Fruit fly (Drosophila melanogaster) whole organism, wandering third instar larva: Measurements from ENCODE around the gene Proc.
A peak's percentile ranks its signal among the peaks of the same experiment; 100 is the strongest.

Experiments
- Abd-B ChIP-seq: fragments of >200 bp; optimal IDR thresholded peaks from 2 replicates; lab custom pipeline; 2017; ENCODE audit warnings: missing biosample characterization, missing genetic modification characterization
- CG32264 ChIP-seq: fragments of 200-800 bp; sonication (Bioruptor generic); optimal IDR thresholded peaks from 2 replicates; lab custom pipeline; 2016; ENCODE audit warnings: missing biosample characterization, missing genetic modification characterization
- CG9705 ChIP-seq: fragments of 200-800 bp; sonication (Bioruptor generic); optimal IDR thresholded peaks from 2 replicates; lab custom pipeline; 2018; ENCODE audit warnings: missing biosample characterization, mild to moderate bottlenecking, missing genetic modification characterization
- CrebA ChIP-seq: fragments of 200-800 bp; sonication (Bioruptor generic); optimal IDR thresholded peaks from 2 replicates; lab custom pipeline; 2016; ENCODE audit warnings: missing biosample characterization, mild to moderate bottlenecking, missing genetic modification characterization, borderline replicate concordance
- Dfd ChIP-seq: fragments of >200 bp; optimal IDR thresholded peaks from 2 replicates; lab custom pipeline; 2017; ENCODE audit warnings: missing biosample characterization, missing genetic modification characterization
- Dif ChIP-seq: fragments of 200-275, 200-300 bp; sonication (Bioruptor generic); optimal IDR thresholded peaks from 2 replicates; lab custom pipeline; 2018; ENCODE audit warnings: missing biosample characterization, missing genetic modification characterization; ENCODE audit not compliant: partially characterized antibody
- GATAd ChIP-seq: sonication (Bioruptor generic); optimal IDR thresholded peaks from 2 replicates; lab custom pipeline; 2016; ENCODE audit warnings: missing biosample characterization, missing genetic modification characterization
- HLH106 ChIP-seq: fragments of 200-800 bp; optimal IDR thresholded peaks from 3 replicates; lab custom pipeline; 2019; ENCODE audit warnings: missing biosample characterization, mild to moderate bottlenecking, missing genetic modification characterization, moderate library complexity
- Hnf4 ChIP-seq: fragments of 200-800 bp; sonication (Bioruptor generic); optimal IDR thresholded peaks from 2 replicates; lab custom pipeline; 2016; ENCODE audit warnings: missing biosample characterization, mild to moderate bottlenecking, missing genetic modification characterization
- Hr78 ChIP-seq: fragments of >200 bp; optimal IDR thresholded peaks from 2 replicates; lab custom pipeline; 2017; ENCODE audit warnings: missing biosample characterization, missing genetic modification characterization
- Hr83 ChIP-seq: fragments of 200-300 bp; sonication (Bioruptor generic); optimal IDR thresholded peaks from 2 replicates; lab custom pipeline; 2016; ENCODE audit warnings: missing biosample characterization, mild to moderate bottlenecking, missing genetic modification characterization, moderate library complexity; ENCODE audit not compliant: poor library complexity, severe bottlenecking
- Jra ChIP-seq: sonication (Bioruptor generic); optimal IDR thresholded peaks from 2 replicates; lab custom pipeline; 2016; ENCODE audit warnings: missing biosample characterization, missing genetic modification characterization
- Mio ChIP-seq: sonication (Bioruptor generic); optimal IDR thresholded peaks from 2 replicates; lab custom pipeline; 2016; ENCODE audit warnings: missing biosample characterization, missing genetic modification characterization
- Myc ChIP-seq: fragments of >200 bp; optimal IDR thresholded peaks from 2 replicates; lab custom pipeline; 2017
- OdsH ChIP-seq: fragments of 200-800 bp; sonication (Bioruptor generic); optimal IDR thresholded peaks from 2 replicates; lab custom pipeline; 2016; ENCODE audit warnings: missing biosample characterization, mild to moderate bottlenecking, missing genetic modification characterization
- Rel ChIP-seq, 2 experiments: fragments of 200-800 bp; sonication (Bioruptor generic) in 1 of 2; optimal IDR thresholded peaks; 2 replicates in 1 of 2; 3 replicates in 1 of 2; lab custom pipeline; 2016 to 2019; ENCODE audit warnings: mild to moderate bottlenecking in 2 of 2, missing biosample characterization in 2 of 2, missing genetic modification characterization in 2 of 2, moderate library complexity in 1 of 2
- Sp1 ChIP-seq: fragments of 200-800 bp; sonication (Bioruptor generic); optimal IDR thresholded peaks from 3 replicates; lab custom pipeline; 2019; ENCODE audit warnings: missing biosample characterization, mild to moderate bottlenecking, missing genetic modification characterization, moderate library complexity
- Vsx2 ChIP-seq: fragments of 200-300, 225-300 bp; sonication (Bioruptor generic); optimal IDR thresholded peaks from 2 replicates; lab custom pipeline; 2018; ENCODE audit warnings: missing biosample characterization, missing genetic modification characterization; ENCODE audit not compliant: partially characterized antibody
- br ChIP-seq: fragments of 200-800 bp; sonication (Bioruptor generic); optimal IDR thresholded peaks from 2 replicates; lab custom pipeline; 2016; ENCODE audit warnings: missing biosample characterization, missing genetic modification characterization
- brk ChIP-seq: fragments of 200-800 bp; sonication (Bioruptor generic); optimal IDR thresholded peaks from 2 replicates; lab custom pipeline; 2016; ENCODE audit warnings: missing biosample characterization, mild to moderate bottlenecking, missing genetic modification characterization
- dmrt93B ChIP-seq: fragments of 200-800 bp; sonication (Bioruptor generic); optimal IDR thresholded peaks from 2 replicates; lab custom pipeline; 2018; ENCODE audit warnings: missing biosample characterization, mild to moderate bottlenecking, missing genetic modification characterization
- dsf ChIP-seq: sonication (Bioruptor generic); optimal IDR thresholded peaks from 2 replicates; lab custom pipeline; 2016; ENCODE audit warnings: missing biosample characterization, missing genetic modification characterization, borderline replicate concordance
- ey ChIP-seq: fragments of 200-800 bp; sonication (Bioruptor generic); optimal IDR thresholded peaks from 2 replicates; lab custom pipeline; 2016; ENCODE audit warnings: missing biosample characterization, missing genetic modification characterization
- foxo ChIP-seq, 2 experiments: fragments of 200-800 bp; sonication (Bioruptor generic); optimal IDR thresholded peaks; 2 replicates in 1 of 2; 3 replicates in 1 of 2; lab custom pipeline; 2016 to 2017; ENCODE audit warnings: missing biosample characterization in 2 of 2, missing genetic modification characterization in 2 of 2
- fru ChIP-seq: fragments of 200-800 bp; sonication (Bioruptor generic); optimal IDR thresholded peaks from 3 replicates; lab custom pipeline; 2016; ENCODE audit warnings: missing biosample characterization, mild to moderate bottlenecking, missing genetic modification characterization
- h ChIP-seq: fragments of 200-800 bp; sonication (Bioruptor generic); optimal IDR thresholded peaks from 3 replicates; lab custom pipeline; 2016; ENCODE audit warnings: missing biosample characterization, mild to moderate bottlenecking, missing genetic modification characterization
- jim ChIP-seq: fragments of 175-275, 200-325 bp; sonication (Bioruptor generic); optimal IDR thresholded peaks from 2 replicates; lab custom pipeline; 2016; ENCODE audit warnings: missing biosample characterization, mild to moderate bottlenecking, missing genetic modification characterization
- lola ChIP-seq: fragments of >200 bp; optimal IDR thresholded peaks from 2 replicates; lab custom pipeline; 2017; ENCODE audit warnings: missing biosample characterization, missing genetic modification characterization
- pan ChIP-seq: fragments of >200 bp; optimal IDR thresholded peaks from 2 replicates; lab custom pipeline; 2017
- psq ChIP-seq: fragments of 200-800 bp; sonication (Bioruptor generic); optimal IDR thresholded peaks from 3 replicates; lab custom pipeline; 2017; ENCODE audit warnings: missing biosample characterization, mild to moderate bottlenecking, missing genetic modification characterization, moderate library complexity
- rgr ChIP-seq: fragments of 200-800 bp; sonication (Bioruptor generic); optimal IDR thresholded peaks from 3 replicates; lab custom pipeline; 2016; ENCODE audit warnings: missing biosample characterization, mild to moderate bottlenecking, missing genetic modification characterization
- sage ChIP-seq: fragments of 200-800 bp; sonication (Bioruptor generic); optimal IDR thresholded peaks from 2 replicates; lab custom pipeline; 2016; ENCODE audit warnings: missing biosample characterization, mild to moderate bottlenecking, missing genetic modification characterization
- sv ChIP-seq: fragments of 200-800 bp; sonication (Bioruptor generic); optimal IDR thresholded peaks from 3 replicates; lab custom pipeline; 2016; ENCODE audit warnings: missing biosample characterization, missing genetic modification characterization
- tai ChIP-seq: sonication (Bioruptor generic); optimal IDR thresholded peaks from 2 replicates; lab custom pipeline; 2016; ENCODE audit warnings: missing biosample characterization, missing genetic modification characterization
- usp ChIP-seq: fragments of >200 bp; optimal IDR thresholded peaks from 2 replicates; lab custom pipeline; 2017; ENCODE audit warnings: missing biosample characterization, missing genetic modification characterization
- woc ChIP-seq: sonication (Bioruptor generic); optimal IDR thresholded peaks from 2 replicates; lab custom pipeline; 2016; ENCODE audit warnings: missing biosample characterization, mild to moderate bottlenecking, missing genetic modification characterization

Proc gene

DNA sequence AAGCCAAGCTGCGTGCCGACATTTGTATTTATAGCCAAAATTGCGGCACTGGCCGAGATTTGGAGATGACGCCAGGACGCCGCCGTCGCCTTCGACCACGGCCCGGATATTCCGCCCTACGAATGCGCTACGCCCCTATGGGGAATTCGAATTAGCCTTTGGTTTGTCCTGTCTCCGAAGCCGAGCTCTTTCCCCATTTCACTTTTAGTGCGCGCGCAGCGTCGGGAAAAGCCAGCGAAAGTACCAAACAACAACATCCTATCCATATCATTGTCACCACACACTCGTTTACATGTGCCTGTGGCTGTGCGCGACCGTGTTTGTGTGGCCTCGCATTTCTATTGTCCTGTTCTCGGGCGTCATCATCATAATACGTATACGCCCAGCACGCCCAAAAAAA, at the start of gene Proc:
Gene Proc, minus strand, starts transcription at position 101 of the 400 bp plus-strand sequence.
- no peak for TF ChIP-seq Mio (GFP tag; lab: Kevin White, UChicago)
- TF ChIP-seq lola (GFP tag; lab: Kevin White, UChicago), result no peak
- TF ChIP-seq brk (GFP tag; lab: Kevin White, UChicago), result no peak
- no peak for TF ChIP-seq Abd-B (GFP tag; lab: Kevin White, UChicago)
- TF ChIP-seq HLH106 (tag; lab: Kevin White, UChicago), result no peak
- no peak for TF ChIP-seq woc (GFP tag; lab: Kevin White, UChicago)
- no peak for TF ChIP-seq Jra (GFP tag; lab: Kevin White, UChicago)

- TF ChIP-seq CrebA (GFP tag; lab: Kevin White, UChicago) (no peak), Dfd (no peak), Jra (GFP tag; lab: Kevin White, UChicago) (no peak), sage (GFP tag; lab: Kevin White, UChicago) (no peak), Dif (no peak), Myc (no peak), dsf (GFP tag; lab: Kevin White, UChicago) (no peak), pan (lab: Kevin White, UChicago) (no peak), Mio (GFP tag; lab: Kevin White, UChicago) (no peak), CG9705 (GFP tag; lab: Kevin White, UChicago) (no peak), Abd-B (GFP tag; lab: Kevin White, UChicago) (no peak), jim (no peak), woc (GFP tag; lab: Kevin White, UChicago) (no peak), usp (no peak), HLH106 (tag; lab: Kevin White, UChicago) (no peak), br (GFP tag; lab: Kevin White, UChicago) (no peak)
Measured at dm6 chr2L:7920590-7920989, 49.4 kb upstream of the Proc start.

- TF ChIP-seq fru (GFP tag; lab: Kevin White, UChicago) (peak; percentile 32), CrebA (GFP tag; lab: Kevin White, UChicago) (no peak), pan (lab: Kevin White, UChicago) (no peak), foxo (GFP tag; optimal IDR thresholded peaks at IDR 0.05; lab: Kevin White, UChicago) (peak in 1 of 2 experiments; percentile 22)
Measured at dm6 chr2L:7918770-7919169, 47.5 kb upstream of the Proc start.

DNA sequence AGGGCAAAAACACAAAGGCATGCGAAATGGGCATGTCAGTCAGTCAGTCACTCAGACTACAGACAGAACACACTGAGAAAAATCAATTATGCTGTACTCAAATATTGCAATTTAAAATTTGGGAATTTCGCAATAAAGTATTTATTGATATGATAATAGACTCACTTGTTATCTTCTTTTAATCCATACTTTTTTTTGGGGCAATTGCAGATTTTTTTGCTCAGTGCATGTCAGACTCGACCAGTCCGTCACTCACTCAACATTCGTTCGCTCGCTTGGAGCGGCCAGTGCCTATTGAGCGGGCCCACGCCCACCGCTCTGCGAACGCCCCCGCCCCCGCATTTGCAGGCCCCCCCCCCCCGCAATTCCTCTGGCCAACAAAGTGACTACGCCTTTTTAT, 45.1 kb upstream of the Proc start:
- TF ChIP-seq dsf (GFP tag; lab: Kevin White, UChicago) (peak; percentile 70), fru (GFP tag; lab: Kevin White, UChicago) (peak; percentile 94), Hnf4 (GFP tag; lab: Kevin White, UChicago) (peak; percentile 95), Myc (no peak), sv (peak; percentile 31), CG9705 (GFP tag; lab: Kevin White, UChicago) (peak; percentile 55), Hr78 (GFP tag; lab: Kevin White, UChicago) (no peak), ey (GFP tag; lab: Kevin White, UChicago) (peak; percentile 94), Jra (GFP tag; lab: Kevin White, UChicago) (peak; percentile 87), Hr83 (GFP tag; lab: Kevin White, UChicago) (no peak), brk (GFP tag; lab: Kevin White, UChicago) (peak; percentile 86), CrebA (GFP tag; lab: Kevin White, UChicago) (peak; percentile 78), woc (GFP tag; lab: Kevin White, UChicago) (peak; percentile 55), psq (GFP tag; lab: Kevin White, UChicago) (peak; percentile 91), foxo (GFP tag; optimal IDR thresholded peaks at IDR 0.05; lab: Kevin White, UChicago) (peak in 1 of 2 experiments; percentile 95), Vsx2 (GFP tag; lab: Kevin White, UChicago) (no peak), dmrt93B (GFP tag; lab: Kevin White, UChicago) (peak; percentile 69), HLH106 (tag; lab: Kevin White, UChicago) (peak; percentile 81), Dif (no peak), br (GFP tag; lab: Kevin White, UChicago) (peak; percentile 94), OdsH (GFP tag; lab: Kevin White, UChicago) (peak; percentile 93), Abd-B (GFP tag; lab: Kevin White, UChicago) (no peak), GATAd (GFP tag; lab: Kevin White, UChicago) (peak; percentile 54), Rel (GFP tag; optimal IDR thresholded peaks at IDR 0.05; lab: Kevin White, UChicago) (no peak), Rel (tag; optimal IDR thresholded peaks at IDR 0.05; lab: Kevin White, UChicago) (peak; percentile 83), CG32264 (peak; percentile 50), tai (peak; percentile 85), jim (no peak), lola (GFP tag; lab: Kevin White, UChicago) (no peak), Mio (GFP tag; lab: Kevin White, UChicago) (peak; percentile 63), pan (lab: Kevin White, UChicago) (no peak), h (peak; percentile 81), Sp1 (GFP tag; lab: Kevin White, UChicago) (peak; percentile 94), usp (no peak), rgr (peak; percentile 96), Dfd (no peak)
